Fruit fly (Drosophila melanogaster) whole organism, embryonic: ENCODE measurements around the gene rho-4.

Experiments
- Antp ChIP-seq: fragments of 200-800 bp; sonication (Bioruptor generic); optimal IDR thresholded peaks from 3 replicates; lab custom pipeline; 2016; ENCODE audit warnings: missing biosample characterization, missing genetic modification characterization
- CG10366 ChIP-seq: fragments of 200-800 bp; sonication (Bioruptor generic); IDR thresholded peaks from 2 replicates; pipeline ENCODE4 v1.3.6; 2022; ENCODE audit warnings: missing biosample characterization, missing genetic modification characterization
- CG10543 ChIP-seq: fragments of 200-800 bp; sonication (Bioruptor generic); optimal IDR thresholded peaks from 3 replicates; lab custom pipeline; 2017; ENCODE audit warnings: missing biosample characterization, mild to moderate bottlenecking, missing genetic modification characterization, moderate library complexity
- CG11247 ChIP-seq: fragments of 200-800 bp; sonication (Bioruptor generic); IDR thresholded peaks from 2 replicates; pipeline ENCODE4 v1.3.6; 2022; ENCODE audit warnings: missing biosample characterization, missing genetic modification characterization
- CG11504 ChIP-seq: fragments of 200-800 bp; sonication (Bioruptor generic); optimal IDR thresholded peaks from 3 replicates; lab custom pipeline; 2019; ENCODE audit warnings: missing biosample characterization, mild to moderate bottlenecking, missing genetic modification characterization, moderate library complexity
- CG11723 ChIP-seq: fragments of 200-800 bp; sonication (Bioruptor generic); optimal IDR thresholded peaks from 2 replicates; lab custom pipeline; 2017; ENCODE audit warnings: missing biosample characterization, mild to moderate bottlenecking, missing genetic modification characterization
- CG12071 ChIP-seq: fragments of 200-800 bp; sonication (Bioruptor generic); optimal IDR thresholded peaks from 3 replicates; lab custom pipeline; 2018; ENCODE audit warnings: missing biosample characterization, mild to moderate bottlenecking, missing genetic modification characterization
- CG12769 ChIP-seq: fragments of 200-800 bp; sonication (Bioruptor generic); optimal IDR thresholded peaks from 2 replicates; lab custom pipeline; 2019; ENCODE audit warnings: missing biosample characterization, mild to moderate bottlenecking, missing genetic modification characterization, moderate library complexity
- CG13424 ChIP-seq: fragments of 200-800 bp; sonication (Bioruptor generic); optimal IDR thresholded peaks from 2 replicates; lab custom pipeline; 2019; ENCODE audit warnings: missing biosample characterization, mild to moderate bottlenecking, missing genetic modification characterization, moderate library complexity
- CG14014 ChIP-seq: fragments of 200-800 bp; sonication (Bioruptor generic); IDR thresholded peaks from 2 replicates; pipeline ENCODE4 v1.3.6; 2022; ENCODE audit warnings: missing biosample characterization, missing genetic modification characterization
- CG15479 ChIP-seq: fragments of 200-800 bp; sonication (Bioruptor generic); optimal IDR thresholded peaks from 3 replicates; lab custom pipeline; 2019; ENCODE audit warnings: missing biosample characterization, mild to moderate bottlenecking, missing genetic modification characterization, moderate library complexity
- CG1647 ChIP-seq: fragments of 200-800 bp; sonication (Bioruptor generic); optimal IDR thresholded peaks from 3 replicates; lab custom pipeline; 2016; ENCODE audit warnings: missing biosample characterization, missing genetic modification characterization
- CG17186 ChIP-seq: fragments of 200-800 bp; sonication (Bioruptor generic); optimal IDR thresholded peaks from 3 replicates; lab custom pipeline; 2017; ENCODE audit warnings: missing biosample characterization, missing genetic modification reagents, missing genetic modification characterization
- CG2678 ChIP-seq: fragments of 200-800 bp; sonication (Bioruptor generic); optimal IDR thresholded peaks from 3 replicates; lab custom pipeline; 2019; ENCODE audit warnings: missing biosample characterization, mild to moderate bottlenecking, missing genetic modification characterization, moderate library complexity
- CG32532 ChIP-seq: fragments of 200-800 bp; sonication (Bioruptor generic); IDR thresholded peaks from 2 replicates; pipeline ENCODE4 v1.3.6; 2022; ENCODE audit warnings: missing biosample characterization, missing genetic modification characterization
- CG32767 ChIP-seq: fragments of 200-800 bp; sonication (Bioruptor generic); IDR thresholded peaks from 2 replicates; pipeline ENCODE4 v1.3.6; 2022; ENCODE audit warnings: missing biosample characterization, missing genetic modification characterization
- CG5953 ChIP-seq: fragments of 200-800 bp; sonication (Bioruptor generic); IDR thresholded peaks from 2 replicates; pipeline ENCODE4 v1.3.6; 2022; ENCODE audit warnings: missing biosample characterization, missing genetic modification characterization
- CG7839 ChIP-seq: fragments of 200-800 bp; sonication (Bioruptor generic); optimal IDR thresholded peaks from 3 replicates; lab custom pipeline; 2018; ENCODE audit warnings: missing biosample characterization, mild to moderate bottlenecking, missing genetic modification characterization, moderate library complexity
- CG9876 ChIP-seq: fragments of 200-800 bp; sonication (Bioruptor generic); optimal IDR thresholded peaks from 2 replicates; lab custom pipeline; 2016; ENCODE audit warnings: missing biosample characterization, missing genetic modification characterization
- D19B ChIP-seq: fragments of 200-800 bp; sonication (Bioruptor generic); optimal IDR thresholded peaks from 2 replicates; lab custom pipeline; 2017; ENCODE audit warnings: missing biosample characterization, mild to moderate bottlenecking, missing genetic modification characterization
- Deaf1 ChIP-seq: fragments of 200-800 bp; optimal IDR thresholded peaks from 3 replicates; lab custom pipeline; 2019; ENCODE audit warnings: missing biosample characterization, mild to moderate bottlenecking, missing genetic modification characterization, moderate library complexity
- GATAe ChIP-seq: fragments of 200-800 bp; sonication (Bioruptor generic); conservative IDR thresholded peaks from 2 replicates; pipeline ENCODE4 v1.3.6; 2022; ENCODE audit warnings: missing biosample characterization, missing genetic modification characterization
- H15 ChIP-seq: fragments of 200-800 bp; sonication (Bioruptor generic); IDR thresholded peaks from 3 replicates; pipeline ENCODE4 v1.3.6; 2022; ENCODE audit warnings: missing biosample characterization, missing genetic modification characterization
- HLH3B ChIP-seq: fragments of 200-800 bp; sonication (Bioruptor generic); IDR thresholded peaks from 2 replicates; pipeline ENCODE4 v1.3.6; 2022; ENCODE audit warnings: missing biosample characterization, missing genetic modification characterization
- NC2α ChIP-seq: fragments of 200-800 bp; sonication (Bioruptor generic); optimal IDR thresholded peaks from 2 replicates; lab custom pipeline; 2016; ENCODE audit warnings: missing biosample characterization, missing genetic modification characterization
- Opbp ChIP-seq: fragments of 200-800 bp; sonication (Bioruptor generic); IDR thresholded peaks from 3 replicates; pipeline ENCODE4 v1.3.6; 2022; ENCODE audit warnings: missing biosample characterization, missing genetic modification characterization; ENCODE audit not compliant: partially characterized antibody
- Six4 ChIP-seq: fragments of 200-800 bp; sonication (Bioruptor generic); optimal IDR thresholded peaks from 2 replicates; lab custom pipeline; 2016; ENCODE audit warnings: missing biosample characterization, missing genetic modification characterization
- Stat92E ChIP-seq, 3 experiments: fragments of >200 bp in 2 of 3; fragments of 200-800 bp in 1 of 3; sonication (Bioruptor generic) in 1 of 3; optimal IDR thresholded peaks; 2 replicates each; lab custom pipeline; 2017 to 2019; ENCODE audit warnings: missing biosample characterization in 3 of 3, missing genetic modification characterization in 3 of 3, mild to moderate bottlenecking in 1 of 3, moderate library complexity in 1 of 3
- ap ChIP-seq: fragments of 200-800 bp; sonication (Bioruptor generic); IDR thresholded peaks from 2 replicates; pipeline ENCODE4 v1.3.6; 2022; ENCODE audit warnings: missing biosample characterization, missing genetic modification characterization
- bsh ChIP-seq, 2 experiments: fragments of 200-800 bp; sonication (Bioruptor generic); optimal IDR thresholded peaks; 2 replicates each; lab custom pipeline; 2017 to 2018; ENCODE audit warnings: mild to moderate bottlenecking in 2 of 2, missing biosample characterization in 2 of 2, missing genetic modification characterization in 2 of 2, moderate library complexity in 1 of 2
- chm ChIP-seq: fragments of 200-800 bp; sonication (Bioruptor generic); IDR thresholded peaks from 2 replicates; pipeline ENCODE4 v1.3.6; 2022; ENCODE audit warnings: missing biosample characterization, missing genetic modification characterization
- crol ChIP-seq: fragments of 200-800 bp; sonication (Bioruptor generic); IDR thresholded peaks from 2 replicates; pipeline ENCODE4 v1.3.6; 2022; ENCODE audit warnings: missing biosample characterization, missing genetic modification characterization
- eve ChIP-seq, 2 experiments: fragments of >200 bp; optimal IDR thresholded peaks; 2 replicates each; lab custom pipeline; 2017; ENCODE audit warnings: missing biosample characterization in 2 of 2, missing genetic modification characterization in 2 of 2
- ewg ChIP-seq: fragments of 200-800 bp; sonication (Bioruptor generic); optimal IDR thresholded peaks from 3 replicates; lab custom pipeline; 2017; ENCODE audit warnings: mild to moderate bottlenecking, missing biosample characterization, missing genetic modification reagents, missing genetic modification characterization
- gem ChIP-seq: fragments of 200-800 bp; sonication (Bioruptor generic); optimal IDR thresholded peaks from 2 replicates; lab custom pipeline; 2019; ENCODE audit warnings: missing biosample characterization, mild to moderate bottlenecking, missing genetic modification characterization, moderate library complexity
- gfzf ChIP-seq: fragments of 200-800 bp; sonication (Bioruptor generic); optimal IDR thresholded peaks from 2 replicates; lab custom pipeline; 2016; ENCODE audit warnings: missing biosample characterization, mild to moderate bottlenecking, missing genetic modification characterization, moderate library complexity
- hkb ChIP-seq, 2 experiments: fragments of 200-800 bp in 1 of 2; fragments of >200 bp in 1 of 2; sonication (Bioruptor generic) in 1 of 2; IDR thresholded peaks in 1 of 2; optimal IDR thresholded peaks in 1 of 2; 2 replicates each; pipeline versions ENCODE4 v1.3.6 to Lab custom; 2017 to 2022; ENCODE audit warnings: missing biosample characterization in 1 of 2, missing genetic modification characterization in 1 of 2
- lilli ChIP-seq: fragments of 200-800 bp; sonication (Bioruptor generic); optimal IDR thresholded peaks from 3 replicates; lab custom pipeline; 2016; ENCODE audit warnings: missing biosample characterization, missing genetic modification characterization
- pb ChIP-seq: fragments of 200-800 bp; sonication (Bioruptor generic); optimal IDR thresholded peaks from 3 replicates; lab custom pipeline; 2016; ENCODE audit warnings: missing biosample characterization, missing genetic modification characterization
- row ChIP-seq: fragments of 200-800 bp; sonication (Bioruptor generic); IDR thresholded peaks from 3 replicates; pipeline ENCODE4 v1.3.6; 2022; ENCODE audit warnings: missing biosample characterization, missing genetic modification characterization
- sd ChIP-seq: fragments of 200-800 bp; sonication (Bioruptor generic); optimal IDR thresholded peaks from 3 replicates; lab custom pipeline; 2018; ENCODE audit warnings: missing biosample characterization, mild to moderate bottlenecking, missing genetic modification characterization, moderate library complexity
- sens ChIP-seq: fragments of 200-800 bp; sonication (Bioruptor generic); peaks from one replicate; lab custom pipeline; 2016; ENCODE audit warnings: missing biosample characterization, missing genetic modification characterization
- so ChIP-seq: fragments of 200-800 bp; sonication (Bioruptor generic); IDR thresholded peaks from 3 replicates; pipeline ENCODE4 v1.3.6; 2022; ENCODE audit warnings: missing biosample characterization, missing genetic modification characterization
- stc ChIP-seq: fragments of 200-800 bp; sonication (Bioruptor generic); IDR thresholded peaks from 2 replicates; pipeline ENCODE4 v1.3.6; 2022; ENCODE audit warnings: missing biosample characterization, missing genetic modification characterization

Gene rho-4

dm6 chrX:11555070-11555469 lies 44.6 kb upstream of the rho-4 start (continued):
- TF ChIP-seq stc (GFP tag; lab: Robert Waterston, UW) (peak; percentile 11; the same call in 1 of the 2 replicates), bsh (GFP tag; optimal IDR thresholded peaks at IDR 0.05; lab: Kevin White, UChicago) (peak in 1 of 2 experiments; percentile 12), Opbp (GFP tag; lab: Robert Waterston, UW) (no peak), CG7839 (peak; percentile 14), CG12071 (GFP tag; lab: Kevin White, UChicago) (no peak), CG13424 (tag; lab: Kevin White, UChicago) (peak; percentile 0), lilli (GFP tag; lab: Kevin White, UChicago) (peak; percentile 11), HLH3B (GFP tag; lab: Robert Waterston, UW) (0 out of 2 replicates have a peak, but pooled peaks have one; percentile 18), eve (GFP tag; optimal IDR thresholded peaks at IDR 0.05; lab: Kevin White, UChicago) (peak in 1 of 2 experiments; percentile 39), CG14014 (peak; percentile 30; the same call in 1 of the 2 replicates), CG11504 (peak; percentile 12), hkb (optimal IDR thresholded peaks at IDR 0.05; lab: Kevin White, UChicago) (no peak), hkb (GFP tag; IDR thresholded peaks at IDR 0.05; lab: Robert Waterston, UW) (peak; percentile 46), chm (no peak), CG2678 (tag; lab: Kevin White, UChicago) (peak; percentile 21), Stat92E (GFP tag; optimal IDR thresholded peaks at IDR 0.05; lab: Kevin White, UChicago) (no peak), NC2α (no peak), gem (tag; lab: Kevin White, UChicago) (peak; percentile 19), sens (GFP tag; lab: Kevin White, UChicago) (peak; percentile 76)

- TF ChIP-seq H15 (GFP tag; lab: Robert Waterston, UW) = no peak
- no peak for TF ChIP-seq Antp (GFP tag; lab: Kevin White, UChicago)
- TF ChIP-seq D19B (GFP tag; lab: Kevin White, UChicago) = no peak
- TF ChIP-seq Deaf1 (tag; lab: Kevin White, UChicago) = peak; percentile 27
- TF ChIP-seq CG2678 (tag; lab: Kevin White, UChicago) = no peak
- TF ChIP-seq row (GFP tag; lab: Robert Waterston, UW) = 0 out of 3 replicates have a peak, but pooled peaks have one; percentile 5
- no peak for TF ChIP-seq pb (GFP tag; lab: Kevin White, UChicago)
- TF ChIP-seq CG11247 = no peak
- no peak for TF ChIP-seq ewg (GFP tag; lab: Kevin White, UChicago)
- no peak for TF ChIP-seq CG17186
- TF ChIP-seq eve (GFP tag; optimal IDR thresholded peaks at IDR 0.05; lab: Kevin White, UChicago) = no peak
- no peak for TF ChIP-seq CG32532 (GFP tag; lab: Robert Waterston, UW)
- no peak for TF ChIP-seq CG5953
- TF ChIP-seq sd (tag; lab: Kevin White, UChicago) = peak; percentile 18
- no peak for TF ChIP-seq CG10366 (GFP tag; lab: Robert Waterston, UW)
- TF ChIP-seq crol (GFP tag; lab: Robert Waterston, UW) = peak; percentile 80
- TF ChIP-seq CG10543 (GFP tag; lab: Kevin White, UChicago) = peak; percentile 78
- TF ChIP-seq CG9876 (GFP tag; lab: Kevin White, UChicago) = no peak
- no peak for TF ChIP-seq CG1647 (GFP tag; lab: Kevin White, UChicago)
- TF ChIP-seq Six4 (GFP tag; lab: Kevin White, UChicago) = no peak
- no peak for TF ChIP-seq CG15479 (GFP tag; lab: Kevin White, UChicago)
- TF ChIP-seq GATAe (GFP tag; lab: Robert Waterston, UW) = no peak
- peak; percentile 70 for TF ChIP-seq CG12769 (tag; lab: Kevin White, UChicago)
- 0 out of 3 replicates have a peak, but pooled peaks have one; percentile 20 for TF ChIP-seq so (GFP tag; lab: Robert Waterston, UW)
- no peak for TF ChIP-seq CG11723 (GFP tag; lab: Kevin White, UChicago)
- TF ChIP-seq gfzf (GFP tag; lab: Kevin White, UChicago) = no peak
- no peak for TF ChIP-seq ap
- TF ChIP-seq CG32767 = no peak
- TF ChIP-seq, all 482 proteins: peak for 7
These were observed 42.9 kb upstream of the rho-4 start for dm6 chrX:11556774-11557173.
